Fruit fly (Drosophila melanogaster) whole organism, embryonic: ENCODE data around the gene CG2129.

Experiments
- Atf3 ChIP-seq: fragments of 200-800 bp; sonication (Bioruptor generic); optimal IDR thresholded peaks from 3 replicates; lab custom pipeline; 2016; ENCODE audit warnings: missing biosample characterization, missing genetic modification characterization
- BEAF-32 ChIP-seq: fragments of 200-800 bp; sonication (Bioruptor generic); optimal IDR thresholded peaks from 3 replicates; lab custom pipeline; 2017; ENCODE audit warnings: missing biosample characterization, missing genetic modification characterization, mild to moderate bottlenecking, moderate library complexity, missing genetic modification reagents
- CG10267 ChIP-seq: fragments of 200-800 bp; sonication (Bioruptor generic); optimal IDR thresholded peaks from 2 replicates; lab custom pipeline; 2018; ENCODE audit warnings: missing biosample characterization, mild to moderate bottlenecking, missing genetic modification characterization, moderate library complexity
- CG10543 ChIP-seq: fragments of 200-800 bp; sonication (Bioruptor generic); optimal IDR thresholded peaks from 3 replicates; lab custom pipeline; 2017; ENCODE audit warnings: missing biosample characterization, mild to moderate bottlenecking, missing genetic modification characterization, moderate library complexity
- CG12659 ChIP-seq: fragments of 200-800 bp; sonication (Bioruptor generic); optimal IDR thresholded peaks from 3 replicates; lab custom pipeline; 2017; ENCODE audit warnings: mild to moderate bottlenecking, missing biosample characterization, missing genetic modification reagents, missing genetic modification characterization
- CG13287 ChIP-seq: fragments of 200-800 bp; sonication (Bioruptor generic); IDR thresholded peaks from 2 replicates; pipeline ENCODE4 v1.3.6; 2022; ENCODE audit warnings: missing biosample characterization, missing genetic modification characterization; ENCODE audit not compliant: partially characterized antibody
- CG14710 ChIP-seq: fragments of 200-800 bp; sonication (Bioruptor generic); optimal IDR thresholded peaks from 3 replicates; lab custom pipeline; 2019; ENCODE audit warnings: missing biosample characterization, mild to moderate bottlenecking, missing genetic modification characterization, moderate library complexity
- CG15011 ChIP-seq: fragments of 200-800 bp; sonication (Bioruptor generic); optimal IDR thresholded peaks from 3 replicates; lab custom pipeline; 2018; ENCODE audit warnings: missing biosample characterization, mild to moderate bottlenecking, missing genetic modification characterization
- CG2116 ChIP-seq: fragments of 200-800 bp; sonication (Bioruptor generic); optimal IDR thresholded peaks from 3 replicates; lab custom pipeline; 2018; ENCODE audit warnings: missing biosample characterization, mild to moderate bottlenecking, missing genetic modification characterization
- CG2129 ChIP-seq: fragments of 200-800 bp; sonication (Bioruptor generic); IDR thresholded peaks from 2 replicates; pipeline ENCODE4 v1.3.6; 2022; ENCODE audit warnings: missing biosample characterization, missing genetic modification characterization; ENCODE audit not compliant: partially characterized antibody
- CG2678 ChIP-seq: fragments of 200-800 bp; sonication (Bioruptor generic); optimal IDR thresholded peaks from 3 replicates; lab custom pipeline; 2019; ENCODE audit warnings: missing biosample characterization, mild to moderate bottlenecking, missing genetic modification characterization, moderate library complexity
- CG32767 ChIP-seq: fragments of 200-800 bp; sonication (Bioruptor generic); IDR thresholded peaks from 2 replicates; pipeline ENCODE4 v1.3.6; 2022; ENCODE audit warnings: missing biosample characterization, missing genetic modification characterization
- CG4282 ChIP-seq: fragments of 200-800 bp; sonication (Bioruptor generic); optimal IDR thresholded peaks from 2 replicates; lab custom pipeline; 2016; ENCODE audit warnings: missing biosample characterization, missing genetic modification characterization
- CG8944 ChIP-seq: fragments of 200-800 bp; sonication (Bioruptor generic); optimal IDR thresholded peaks from 3 replicates; lab custom pipeline; 2016; ENCODE audit warnings: missing biosample characterization, missing genetic modification characterization
- CG9797 ChIP-seq: fragments of 200-800 bp; sonication (Bioruptor generic); optimal IDR thresholded peaks from 3 replicates; lab custom pipeline; 2018; ENCODE audit warnings: missing biosample characterization, mild to moderate bottlenecking, missing genetic modification characterization
- Dip2 ChIP-seq: fragments of 200-800 bp; sonication (Bioruptor generic); IDR thresholded peaks from 2 replicates; pipeline ENCODE4 v1.3.6; 2022; ENCODE audit warnings: missing biosample characterization, missing genetic modification characterization
- Dref ChIP-seq: fragments of 200-800 bp; sonication (Bioruptor generic); IDR thresholded peaks from 2 replicates; pipeline ENCODE4 v1.3.6; 2022; ENCODE audit warnings: missing biosample characterization, missing genetic modification characterization
- E2f2 ChIP-seq: fragments of 200-800 bp; sonication (Bioruptor generic); IDR thresholded peaks from 2 replicates; pipeline ENCODE4 v1.3.6; 2022; ENCODE audit warnings: missing biosample characterization, missing genetic modification characterization
- Eip74EF ChIP-seq, 2 experiments: fragments of 200-800 bp in 1 of 2; fragments of >200 bp in 1 of 2; sonication (Bioruptor generic) in 1 of 2; optimal IDR thresholded peaks; 2 replicates each; lab custom pipeline; 2017 to 2019; ENCODE audit warnings: missing biosample characterization in 2 of 2, missing genetic modification characterization in 2 of 2, mild to moderate bottlenecking in 1 of 2, moderate library complexity in 1 of 2
- Gug ChIP-seq: fragments of 200-800 bp; sonication (Bioruptor generic); IDR thresholded peaks from 4 replicates; pipeline ENCODE4 v1.3.6; 2022; ENCODE audit warnings: missing biosample characterization, missing genetic modification characterization
- Hr3 ChIP-seq: fragments of 200-800 bp; sonication (Bioruptor generic); optimal IDR thresholded peaks from 3 replicates; lab custom pipeline; 2016; ENCODE audit warnings: missing biosample characterization, missing genetic modification characterization
- MESR4 ChIP-seq: fragments of 200-800 bp; sonication (Bioruptor generic); optimal IDR thresholded peaks from 2 replicates; lab custom pipeline; 2018; ENCODE audit warnings: missing biosample characterization, mild to moderate bottlenecking, missing genetic modification characterization, moderate library complexity
- Myb ChIP-seq: fragments of 200-800 bp; sonication (Bioruptor generic); optimal IDR thresholded peaks from 2 replicates; lab custom pipeline; 2016; ENCODE audit warnings: missing biosample characterization, missing genetic modification characterization
- Oli ChIP-seq: fragments of 200-800 bp; sonication (Bioruptor generic); optimal IDR thresholded peaks from 2 replicates; lab custom pipeline; 2018; ENCODE audit warnings: missing biosample characterization, mild to moderate bottlenecking, missing genetic modification characterization, moderate library complexity
- Opbp ChIP-seq: fragments of 200-800 bp; sonication (Bioruptor generic); IDR thresholded peaks from 3 replicates; pipeline ENCODE4 v1.3.6; 2022; ENCODE audit warnings: missing biosample characterization, missing genetic modification characterization; ENCODE audit not compliant: partially characterized antibody
- Sin3A ChIP-seq: fragments of >200 bp; optimal IDR thresholded peaks from 2 replicates; lab custom pipeline; 2018
- Sox100B ChIP-seq: fragments of 200-800 bp; sonication (Bioruptor generic); optimal IDR thresholded peaks from 3 replicates; lab custom pipeline; 2018; ENCODE audit warnings: missing biosample characterization, mild to moderate bottlenecking, missing genetic modification characterization
- Sry-δ ChIP-seq: fragments of 200-800 bp; sonication (Bioruptor generic); optimal IDR thresholded peaks from 2 replicates; lab custom pipeline; 2016; ENCODE audit warnings: missing biosample characterization, missing genetic modification characterization
- Stat92E ChIP-seq, 3 experiments: fragments of >200 bp in 2 of 3; fragments of 200-800 bp in 1 of 3; sonication (Bioruptor generic) in 1 of 3; optimal IDR thresholded peaks; 2 replicates each; lab custom pipeline; 2017 to 2019; ENCODE audit warnings: missing biosample characterization in 3 of 3, missing genetic modification characterization in 3 of 3, mild to moderate bottlenecking in 1 of 3, moderate library complexity in 1 of 3
- ara ChIP-seq: fragments of 200-800 bp; sonication (Bioruptor generic); IDR thresholded peaks from 2 replicates; pipeline ENCODE4 v1.3.6; 2022; ENCODE audit warnings: missing biosample characterization, missing genetic modification characterization
- ash1 ChIP-seq: fragments of 200-800 bp; sonication (Bioruptor generic); optimal IDR thresholded peaks from 2 replicates; lab custom pipeline; 2018; ENCODE audit warnings: missing biosample characterization, mild to moderate bottlenecking, missing genetic modification characterization
- br ChIP-seq: fragments of >200 bp; optimal IDR thresholded peaks from 2 replicates; lab custom pipeline; 2017
- chinmo ChIP-seq: fragments of 200-800 bp; sonication (Bioruptor generic); IDR thresholded peaks from 4 replicates; pipeline ENCODE4 v1.3.6; 2022; ENCODE audit warnings: missing biosample characterization, missing genetic modification characterization; ENCODE audit not compliant: partially characterized antibody
- chn ChIP-seq: fragments of 200-800 bp; sonication (Bioruptor generic); optimal IDR thresholded peaks from 2 replicates; lab custom pipeline; 2016; ENCODE audit warnings: missing biosample characterization, missing genetic modification characterization
- corto ChIP-seq: fragments of 200-800 bp; sonication (Bioruptor generic); optimal IDR thresholded peaks from 2 replicates; lab custom pipeline; 2016; ENCODE audit warnings: missing biosample characterization, mild to moderate bottlenecking, missing genetic modification characterization, moderate library complexity
- fd102C ChIP-seq: fragments of 200-800 bp; sonication (Bioruptor generic); optimal IDR thresholded peaks from 2 replicates; lab custom pipeline; 2018; ENCODE audit warnings: missing biosample characterization, mild to moderate bottlenecking, missing genetic modification characterization, moderate library complexity
- gfzf ChIP-seq: fragments of 200-800 bp; sonication (Bioruptor generic); optimal IDR thresholded peaks from 2 replicates; lab custom pipeline; 2016; ENCODE audit warnings: missing biosample characterization, mild to moderate bottlenecking, missing genetic modification characterization, moderate library complexity
- grn ChIP-seq: fragments of 200-800 bp; sonication (Bioruptor generic); optimal IDR thresholded peaks from 3 replicates; lab custom pipeline; 2017; ENCODE audit warnings: missing biosample characterization, missing genetic modification characterization
- her ChIP-seq: fragments of 200-800 bp; sonication (Bioruptor generic); optimal IDR thresholded peaks from 2 replicates; lab custom pipeline; 2016; ENCODE audit warnings: missing biosample characterization, missing genetic modification characterization
- jumu ChIP-seq: fragments of 200-800 bp; sonication (Bioruptor generic); optimal IDR thresholded peaks from 3 replicates; lab custom pipeline; 2016; ENCODE audit warnings: missing biosample characterization, missing genetic modification characterization
- lola ChIP-seq, 3 experiments: fragments of >200 bp in 2 of 3; fragments of 200-800 bp in 1 of 3; sonication (Bioruptor generic) in 1 of 3; optimal IDR thresholded peaks; 2 replicates each; lab custom pipeline; 2017 to 2019; ENCODE audit warnings: missing biosample characterization in 3 of 3, missing genetic modification characterization in 3 of 3, mild to moderate bottlenecking in 1 of 3, moderate library complexity in 1 of 3
- nmo ChIP-seq: fragments of 200-800 bp; sonication (Bioruptor generic); optimal IDR thresholded peaks from 2 replicates; lab custom pipeline; 2018; ENCODE audit warnings: missing biosample characterization, mild to moderate bottlenecking, missing genetic modification characterization, moderate library complexity
- pfk ChIP-seq: fragments of 200-800 bp; sonication (Bioruptor generic); optimal IDR thresholded peaks from 2 replicates; lab custom pipeline; 2018; ENCODE audit warnings: missing biosample characterization, mild to moderate bottlenecking, missing genetic modification characterization, moderate library complexity
- phol ChIP-seq: fragments of 200-800 bp; sonication (Bioruptor generic); optimal IDR thresholded peaks from 3 replicates; lab custom pipeline; 2018; ENCODE audit warnings: missing biosample characterization, mild to moderate bottlenecking, missing genetic modification characterization, moderate library complexity
- pzg ChIP-seq: fragments of 200-800 bp; sonication (Bioruptor generic); optimal IDR thresholded peaks from 3 replicates; lab custom pipeline; 2018; ENCODE audit warnings: missing biosample characterization, mild to moderate bottlenecking, missing genetic modification characterization, moderate library complexity
- sob ChIP-seq: fragments of 200-800 bp; sonication (Bioruptor generic); IDR thresholded peaks from 2 replicates; pipeline ENCODE4 v1.3.6; 2022; ENCODE audit warnings: missing biosample characterization, missing genetic modification characterization
- stwl ChIP-seq: fragments of 200-800 bp; sonication (Bioruptor generic); optimal IDR thresholded peaks from 3 replicates; lab custom pipeline; 2018; ENCODE audit warnings: missing biosample characterization, mild to moderate bottlenecking, missing genetic modification characterization, moderate library complexity
- sug ChIP-seq: fragments of 200-800 bp; optimal IDR thresholded peaks from 2 replicates; lab custom pipeline; 2019; ENCODE audit warnings: missing biosample characterization, mild to moderate bottlenecking, missing genetic modification characterization, moderate library complexity
- trem ChIP-seq: fragments of 200-800 bp; optimal IDR thresholded peaks from 3 replicates; lab custom pipeline; 2019; ENCODE audit warnings: missing biosample characterization, mild to moderate bottlenecking, missing genetic modification characterization, moderate library complexity
- ttk ChIP-seq: fragments of 200-800 bp; sonication (Bioruptor generic); IDR thresholded peaks from 2 replicates; pipeline ENCODE4 v2.1.2; 2022; ENCODE audit warnings: missing biosample characterization, missing genetic modification characterization
- unc-4 ChIP-seq: fragments of 200-800 bp; sonication (Bioruptor generic); IDR thresholded peaks from 2 replicates; pipeline ENCODE4 v1.3.6; 2022; ENCODE audit warnings: missing biosample characterization, missing genetic modification characterization; ENCODE audit not compliant: partially characterized antibody

CG2129 gene

dm6 chrX:8177030-8177349 is 31.4 kb downstream of the CG2129 start, which contains the start of gene slpr:
Gene slpr, minus strand, starts transcription at chrX:8177185.
- TF ChIP-seq her (GFP tag; lab: Kevin White, UChicago) (no peak), CG13287 (GFP tag; lab: Robert Waterston, UW) (peak; percentile 11; the same call in 1 of the 2 replicates), Dip2 (GFP tag; lab: Robert Waterston, UW) (no peak), corto (no peak), CG14710 (tag; lab: Kevin White, UChicago) (peak; percentile 44), CG12659 (GFP tag; lab: Kevin White, UChicago) (peak; percentile 28), Stat92E (GFP tag; optimal IDR thresholded peaks at IDR 0.05; lab: Kevin White, UChicago) (no peak), stwl (peak; percentile 48), ttk (GFP tag; lab: Robert Waterston, UW) (no peak), CG2129 (GFP tag; lab: Robert Waterston, UW) (no peak), CG2678 (no peak), CG2116 (peak; percentile 57), lola (GFP tag; optimal IDR thresholded peaks at IDR 0.05; lab: Kevin White, UChicago) (no peak), sob (no peak), trem (tag; lab: Kevin White, UChicago) (peak; percentile 27), phol (tag; lab: Kevin White, UChicago) (peak; percentile 20), Myb (GFP tag; lab: Kevin White, UChicago) (peak; percentile 91), CG9797 (GFP tag; lab: Kevin White, UChicago) (peak; percentile 66), sug (tag; lab: Kevin White, UChicago) (no peak), MESR4 (GFP tag; lab: Kevin White, UChicago) (peak; percentile 6), unc-4 (GFP tag; lab: Robert Waterston, UW) (no peak), nmo (GFP tag; lab: Kevin White, UChicago) (peak; percentile 23), grn (GFP tag; lab: Kevin White, UChicago) (no peak), E2f2 (peak; percentile 41), chinmo (0 out of 4 replicates have a peak, but pooled peaks have one; percentile 8), Opbp (GFP tag; lab: Robert Waterston, UW) (no peak), pzg (peak; percentile 69), ash1 (GFP tag; lab: Kevin White, UChicago) (no peak), BEAF-32 (GFP tag; lab: Kevin White, UChicago) (peak; percentile 35), Atf3 (no peak), Sin3A (lab: Kevin White, UChicago) (peak; percentile 22), CG15011 (GFP tag; lab: Kevin White, UChicago) (no peak), gfzf (GFP tag; lab: Kevin White, UChicago) (peak; percentile 83), Hr3 (GFP tag; lab: Kevin White, UChicago) (no peak), Gug (no peak), CG8944 (GFP tag; lab: Kevin White, UChicago) (no peak), Oli (tag; lab: Kevin White, UChicago) (no peak), Dref (peak; percentile 53), CG10543 (GFP tag; lab: Kevin White, UChicago) (no peak), fd102C (no peak), Sry-δ (GFP tag; lab: Kevin White, UChicago) (peak; percentile 11), br (lab: Kevin White, UChicago) (no peak), CG32767 (GFP tag; lab: Robert Waterston, UW) (no peak), jumu (GFP tag; lab: Kevin White, UChicago) (no peak), pfk (GFP tag; lab: Kevin White, UChicago) (no peak), Eip74EF (GFP tag; optimal IDR thresholded peaks at IDR 0.05; lab: Kevin White, UChicago) (no peak), chn (GFP tag; lab: Kevin White, UChicago) (no peak), CG10267 (tag; lab: Kevin White, UChicago) (peak; percentile 92), CG4282 (GFP tag; lab: Kevin White, UChicago) (no peak), ara (no peak), Sox100B (no peak)
